Fruit fly (Drosophila melanogaster) whole organism, embryonic: Measurements from ENCODE around the gene CdGAPr.

Experiments used
- Ada2b ChIP-seq: fragments of 200-800 bp; sonication (Bioruptor generic); IDR thresholded peaks from 2 replicates; pipeline ENCODE4 v1.3.6; 2022; ENCODE audit warnings: missing biosample characterization, missing genetic modification characterization
- Aef1 ChIP-seq: fragments of 200-800 bp; sonication (Bioruptor generic); IDR thresholded peaks from 3 replicates; pipeline ENCODE4 v1.3.6; 2022; ENCODE audit warnings: missing biosample characterization, missing genetic modification characterization
- C15 ChIP-seq: fragments of 200-800 bp; sonication (Bioruptor generic); IDR thresholded peaks from 3 replicates; pipeline ENCODE4 v1.3.6; 2022; ENCODE audit warnings: missing biosample characterization, missing genetic modification characterization
- CG10274 ChIP-seq: fragments of 200-800 bp; sonication (Bioruptor generic); optimal IDR thresholded peaks from 3 replicates; lab custom pipeline; 2017; ENCODE audit warnings: missing biosample characterization, mild to moderate bottlenecking, missing genetic modification characterization
- CG11456 ChIP-seq: fragments of 200-800 bp; sonication (Bioruptor generic); IDR thresholded peaks from 3 replicates; pipeline ENCODE4 v1.3.6; 2022; ENCODE audit warnings: missing biosample characterization, missing genetic modification characterization
- CG12769 ChIP-seq: fragments of 200-800 bp; sonication (Bioruptor generic); optimal IDR thresholded peaks from 2 replicates; lab custom pipeline; 2019; ENCODE audit warnings: missing biosample characterization, mild to moderate bottlenecking, missing genetic modification characterization, moderate library complexity
- CG13424 ChIP-seq: fragments of 200-800 bp; sonication (Bioruptor generic); optimal IDR thresholded peaks from 2 replicates; lab custom pipeline; 2019; ENCODE audit warnings: missing biosample characterization, mild to moderate bottlenecking, missing genetic modification characterization, moderate library complexity
- CG14860 ChIP-seq: fragments of 200-800 bp; sonication (Bioruptor generic); IDR thresholded peaks from 3 replicates; pipeline ENCODE4 v1.3.6; 2022; ENCODE audit warnings: missing biosample characterization, missing genetic modification characterization; ENCODE audit not compliant: partially characterized antibody
- CG15073 ChIP-seq: fragments of 200-800 bp; sonication (Bioruptor generic); optimal IDR thresholded peaks from 2 replicates; lab custom pipeline; 2016; ENCODE audit warnings: missing biosample characterization, missing genetic modification characterization
- CG1832 ChIP-seq: fragments of 200-800 bp; sonication (Bioruptor generic); optimal IDR thresholded peaks from 2 replicates; lab custom pipeline; 2017; ENCODE audit warnings: missing biosample characterization, mild to moderate bottlenecking, missing genetic modification characterization, inconsistent platforms
- CG2129 ChIP-seq: fragments of 200-800 bp; sonication (Bioruptor generic); IDR thresholded peaks from 2 replicates; pipeline ENCODE4 v1.3.6; 2022; ENCODE audit warnings: missing biosample characterization, missing genetic modification characterization; ENCODE audit not compliant: partially characterized antibody
- CG2889 ChIP-seq: fragments of 200-800 bp; sonication (Bioruptor generic); IDR thresholded peaks from 3 replicates; pipeline ENCODE4 v1.3.6; 2022; ENCODE audit warnings: missing biosample characterization, missing genetic modification characterization
- CG30403 ChIP-seq: fragments of 200-800 bp; sonication (Bioruptor generic); optimal IDR thresholded peaks from 3 replicates; lab custom pipeline; 2016; ENCODE audit warnings: missing biosample characterization, missing genetic modification characterization
- CG31388 ChIP-seq: fragments of 200-800 bp; sonication (Bioruptor generic); optimal IDR thresholded peaks from 2 replicates; lab custom pipeline; 2016; ENCODE audit warnings: missing biosample characterization, missing genetic modification characterization
- CG3281 ChIP-seq: fragments of 200-800 bp; sonication (Bioruptor generic); optimal IDR thresholded peaks from 3 replicates; lab custom pipeline; 2017; ENCODE audit warnings: missing biosample characterization, mild to moderate bottlenecking, missing genetic modification characterization
- CG4360 ChIP-seq: fragments of 200-800 bp; sonication (Bioruptor generic); IDR thresholded peaks from 2 replicates; pipeline ENCODE4 v1.3.6; 2022; ENCODE audit warnings: missing biosample characterization, missing genetic modification characterization
- CG4707 ChIP-seq: fragments of 200-800 bp; sonication (Bioruptor generic); optimal IDR thresholded peaks from 2 replicates; lab custom pipeline; 2018; ENCODE audit warnings: missing biosample characterization, mild to moderate bottlenecking, missing genetic modification characterization, moderate library complexity
- CG6765 ChIP-seq: fragments of 200-800 bp; sonication (Bioruptor generic); optimal IDR thresholded peaks from 3 replicates; lab custom pipeline; 2017; ENCODE audit warnings: missing biosample characterization, mild to moderate bottlenecking, missing genetic modification characterization
- CG7372 ChIP-seq: fragments of 200-800 bp; sonication (Bioruptor generic); IDR thresholded peaks from 2 replicates; pipeline ENCODE4 v1.3.6; 2022; ENCODE audit warnings: missing biosample characterization, missing genetic modification characterization
- CG8765 ChIP-seq: fragments of 200-800 bp; sonication (Bioruptor generic); IDR thresholded peaks from 2 replicates; pipeline ENCODE4 v1.3.6; 2022; ENCODE audit warnings: missing biosample characterization, missing genetic modification characterization
- CG9932 ChIP-seq: fragments of 200-800 bp; sonication (Bioruptor generic); IDR thresholded peaks from 2 replicates; pipeline ENCODE4 v1.3.6; 2022; ENCODE audit warnings: missing biosample characterization, missing genetic modification characterization
- Dfd ChIP-seq, 2 experiments: fragments of >200 bp; optimal IDR thresholded peaks; 2 replicates each; lab custom pipeline; 2017; ENCODE audit warnings: missing biosample characterization in 2 of 2, missing genetic modification characterization in 2 of 2
- MBD-R2 ChIP-seq: fragments of 200-800 bp; sonication (Bioruptor generic); IDR thresholded peaks from 2 replicates; pipeline ENCODE4 v1.3.6; 2022; ENCODE audit warnings: missing biosample characterization, missing genetic modification characterization
- Med ChIP-seq: fragments of 200-800 bp; sonication (Bioruptor generic); peaks from one replicate; lab custom pipeline; 2016; ENCODE audit warnings: missing biosample characterization, missing genetic modification characterization, mild to moderate bottlenecking, inconsistent platforms, moderate library complexity
- Neu2 ChIP-seq: fragments of 200-800 bp; sonication (Bioruptor generic); optimal IDR thresholded peaks from 3 replicates; lab custom pipeline; 2016; ENCODE audit warnings: missing biosample characterization, missing genetic modification characterization, borderline replicate concordance
- Opbp ChIP-seq: fragments of 200-800 bp; sonication (Bioruptor generic); IDR thresholded peaks from 3 replicates; pipeline ENCODE4 v1.3.6; 2022; ENCODE audit warnings: missing biosample characterization, missing genetic modification characterization; ENCODE audit not compliant: partially characterized antibody
- Rfx ChIP-seq: fragments of 200-800 bp; sonication (Bioruptor generic); IDR thresholded peaks from 2 replicates; pipeline ENCODE4 v1.3.6; 2022; ENCODE audit warnings: missing biosample characterization, missing genetic modification characterization
- Sry-δ ChIP-seq: fragments of 200-800 bp; sonication (Bioruptor generic); optimal IDR thresholded peaks from 2 replicates; lab custom pipeline; 2016; ENCODE audit warnings: missing biosample characterization, missing genetic modification characterization
- abd-A ChIP-seq: fragments of 200-800 bp; sonication (Bioruptor generic); optimal IDR thresholded peaks from 3 replicates; lab custom pipeline; 2019; ENCODE audit warnings: missing biosample characterization, mild to moderate bottlenecking, missing genetic modification characterization, moderate library complexity
- ap ChIP-seq: fragments of 200-800 bp; sonication (Bioruptor generic); IDR thresholded peaks from 2 replicates; pipeline ENCODE4 v1.3.6; 2022; ENCODE audit warnings: missing biosample characterization, missing genetic modification characterization
- bowl ChIP-seq: fragments of 200-800 bp; sonication (Bioruptor generic); IDR thresholded peaks from 2 replicates; pipeline ENCODE4 v1.3.6; 2022; ENCODE audit warnings: missing biosample characterization, missing genetic modification characterization
- chm ChIP-seq: fragments of 200-800 bp; sonication (Bioruptor generic); IDR thresholded peaks from 2 replicates; pipeline ENCODE4 v1.3.6; 2022; ENCODE audit warnings: missing biosample characterization, missing genetic modification characterization
- ci ChIP-seq: fragments of 200-800 bp; sonication (Bioruptor generic); IDR thresholded peaks from 3 replicates; pipeline ENCODE4 v1.3.6; 2022; ENCODE audit warnings: missing biosample characterization, missing genetic modification characterization
- crol ChIP-seq: fragments of 200-800 bp; sonication (Bioruptor generic); IDR thresholded peaks from 2 replicates; pipeline ENCODE4 v1.3.6; 2022; ENCODE audit warnings: missing biosample characterization, missing genetic modification characterization
- crp ChIP-seq, 2 experiments: fragments of 200-800 bp; sonication (Bioruptor generic); optimal IDR thresholded peaks; 2 replicates in 1 of 2; 3 replicates in 1 of 2; lab custom pipeline; 2017; ENCODE audit warnings: missing biosample characterization in 2 of 2, missing genetic modification characterization in 2 of 2, mild to moderate bottlenecking in 1 of 2, moderate library complexity in 1 of 2
- disco-r ChIP-seq: fragments of 200-800 bp; sonication (Bioruptor generic); optimal IDR thresholded peaks from 2 replicates; lab custom pipeline; 2016; ENCODE audit warnings: missing biosample characterization, missing genetic modification characterization
- fd64A ChIP-seq: fragments of 200-800 bp; sonication (Bioruptor generic); optimal IDR thresholded peaks from 3 replicates; lab custom pipeline; 2018; ENCODE audit warnings: missing biosample characterization, mild to moderate bottlenecking, missing genetic modification characterization
- fd96Cb ChIP-seq: fragments of 200-800 bp; sonication (Bioruptor generic); optimal IDR thresholded peaks from 2 replicates; lab custom pipeline; 2018; ENCODE audit warnings: missing biosample characterization, mild to moderate bottlenecking, missing genetic modification characterization, moderate library complexity
- gcm ChIP-seq: fragments of 200-800 bp; sonication (Bioruptor generic); optimal IDR thresholded peaks from 2 replicates; lab custom pipeline; 2019; ENCODE audit warnings: missing biosample characterization, mild to moderate bottlenecking, missing genetic modification characterization, moderate library complexity
- gsb-n ChIP-seq: fragments of 200-800 bp; sonication (Bioruptor generic); optimal IDR thresholded peaks from 3 replicates; lab custom pipeline; 2018; ENCODE audit warnings: missing biosample characterization, mild to moderate bottlenecking, missing genetic modification characterization
- ken ChIP-seq: fragments of 200-800 bp; sonication (Bioruptor generic); IDR thresholded peaks from 3 replicates; pipeline ENCODE4 v1.3.6; 2022; ENCODE audit warnings: missing biosample characterization, missing genetic modification characterization
- mam ChIP-seq: fragments of 200-800 bp; sonication (Bioruptor generic); optimal IDR thresholded peaks from 3 replicates; lab custom pipeline; 2016; ENCODE audit warnings: missing biosample characterization, missing genetic modification characterization
- pros ChIP-seq: fragments of 200-800 bp; sonication (Bioruptor generic); optimal IDR thresholded peaks from 3 replicates; lab custom pipeline; 2019; ENCODE audit warnings: missing biosample characterization, mild to moderate bottlenecking, missing genetic modification characterization, moderate library complexity
- scrt ChIP-seq: fragments of 200-800 bp; sonication (Bioruptor generic); optimal IDR thresholded peaks from 2 replicates; lab custom pipeline; 2018; ENCODE audit warnings: missing biosample characterization, mild to moderate bottlenecking, missing genetic modification characterization, moderate library complexity
- sim ChIP-seq: fragments of 200-800 bp; sonication (Bioruptor generic); IDR thresholded peaks from 2 replicates; pipeline ENCODE4 v1.3.6; 2022; ENCODE audit warnings: missing biosample characterization, missing genetic modification characterization
- sug ChIP-seq: fragments of 200-800 bp; optimal IDR thresholded peaks from 2 replicates; lab custom pipeline; 2019; ENCODE audit warnings: missing biosample characterization, mild to moderate bottlenecking, missing genetic modification characterization, moderate library complexity
- trh ChIP-seq: fragments of 200-800 bp; sonication (Bioruptor generic); optimal IDR thresholded peaks from 2 replicates; lab custom pipeline; 2016; ENCODE audit warnings: missing biosample characterization, missing genetic modification characterization
- ttk ChIP-seq: fragments of 200-800 bp; sonication (Bioruptor generic); IDR thresholded peaks from 2 replicates; pipeline ENCODE4 v2.1.2; 2022; ENCODE audit warnings: missing biosample characterization, missing genetic modification characterization
- tx ChIP-seq: fragments of 200-800 bp; sonication (Bioruptor generic); optimal IDR thresholded peaks from 2 replicates; lab custom pipeline; 2016; ENCODE audit warnings: missing biosample characterization, missing genetic modification characterization
- unc-4 ChIP-seq: fragments of 200-800 bp; sonication (Bioruptor generic); IDR thresholded peaks from 2 replicates; pipeline ENCODE4 v1.3.6; 2022; ENCODE audit warnings: missing biosample characterization, missing genetic modification characterization; ENCODE audit not compliant: partially characterized antibody
- zen2 ChIP-seq: fragments of 200-800 bp; sonication (Bioruptor generic); IDR thresholded peaks from 3 replicates; pipeline ENCODE4 v1.3.6; 2022; ENCODE audit warnings: missing biosample characterization, missing genetic modification characterization; ENCODE audit not compliant: partially characterized antibody

Gene CdGAPr

DNA sequence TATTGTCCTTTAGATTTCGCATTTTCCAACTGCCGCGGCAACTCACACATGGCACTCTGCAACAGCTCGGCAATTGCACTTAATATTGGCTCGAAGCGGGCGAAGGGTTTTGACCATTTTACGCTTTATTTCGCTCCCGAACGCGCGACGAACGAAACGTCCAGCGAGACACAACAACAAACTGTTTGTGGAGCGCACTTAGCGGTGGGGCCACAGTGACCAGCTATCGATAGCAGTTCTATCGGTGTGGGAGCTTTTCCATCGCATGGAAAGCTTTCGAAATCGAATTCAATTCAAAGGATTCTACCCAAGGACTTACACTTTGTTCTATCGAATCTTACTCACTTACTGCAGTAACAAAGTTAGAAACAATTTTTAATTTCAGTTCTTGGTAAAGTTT is 35.0 kb downstream of the CdGAPr start, which contains the start of gene CG10631 (continued):
- no peak for TF ChIP-seq fd64A
- TF ChIP-seq CG3281 (GFP tag; lab: Kevin White, UChicago), result peak; percentile 11
- TF ChIP-seq MBD-R2 (GFP tag; lab: Robert Waterston, UW), result peak; percentile 70
- TF ChIP-seq ap (GFP tag; lab: Robert Waterston, UW), result no peak
- no peak for TF ChIP-seq bowl
- TF ChIP-seq Neu2 (GFP tag; lab: Kevin White, UChicago), result no peak
- no peak for TF ChIP-seq CG15073
- peak; percentile 75 for TF ChIP-seq zen2 (GFP tag; lab: Robert Waterston, UW)
- TF ChIP-seq Dfd (GFP tag; optimal IDR thresholded peaks at IDR 0.05; lab: Kevin White, UChicago), result no peak
- TF ChIP-seq CG8765 (GFP tag; lab: Robert Waterston, UW), result no peak
- TF ChIP-seq Sry-δ, result peak; percentile 89
- TF ChIP-seq CG13424 (tag; lab: Kevin White, UChicago), result no peak
- no peak for TF ChIP-seq C15
- TF ChIP-seq Opbp (GFP tag; lab: Robert Waterston, UW), result peak; percentile 79
- no peak for TF ChIP-seq CG7372
- TF ChIP-seq CG11456 (GFP tag; lab: Robert Waterston, UW), result 0 out of 3 replicates have a peak, but pooled peaks have one; percentile 11
- no peak for TF ChIP-seq CG6765 (GFP tag; lab: Kevin White, UChicago)
- no peak for TF ChIP-seq mam (GFP tag; lab: Kevin White, UChicago)
- TF ChIP-seq disco-r, result no peak
- TF ChIP-seq CG14860 (GFP tag; lab: Robert Waterston, UW), result peak; percentile 63
- peak; percentile 32; the same call in 1 of the 2 replicates for TF ChIP-seq Rfx (GFP tag; lab: Robert Waterston, UW)
- TF ChIP-seq, all 482 proteins: peak for 67

DNA sequence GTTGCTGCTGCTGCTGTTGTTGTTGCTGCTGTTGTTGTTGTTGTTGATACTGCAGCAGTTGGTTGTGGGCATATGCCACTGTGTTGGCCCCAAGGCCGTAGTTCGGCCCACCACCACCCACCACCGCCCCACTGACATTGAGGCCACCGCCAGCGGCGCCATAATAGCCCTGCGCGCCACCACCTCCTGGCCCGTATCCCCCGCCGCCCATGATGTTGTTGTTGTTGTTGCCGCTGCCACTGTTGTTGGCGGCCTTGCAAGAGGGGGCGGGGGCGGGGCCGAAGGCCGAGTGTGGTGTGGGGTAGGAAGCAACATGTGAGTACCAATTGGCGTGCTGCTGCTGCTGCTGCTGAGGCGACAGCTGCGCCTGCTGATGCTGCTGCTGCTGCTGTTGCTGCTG is 35.6 kb downstream of the CdGAPr start:
- TF ChIP-seq crol (GFP tag; lab: Robert Waterston, UW) (peak; percentile 95), CG12769 (no peak), sim (0 out of 2 replicates have a peak, but pooled peaks have one; percentile 19), CG2889 (GFP tag; lab: Robert Waterston, UW) (no peak), CG10274 (no peak), CG31388 (GFP tag; lab: Kevin White, UChicago) (no peak), sug (tag; lab: Kevin White, UChicago) (no peak), chm (GFP tag; lab: Robert Waterston, UW) (0 out of 2 replicates have a peak, but pooled peaks have one; percentile 22), Ada2b (GFP tag; lab: Robert Waterston, UW) (no peak), CG1832 (GFP tag; lab: Kevin White, UChicago) (peak; percentile 7), ttk (GFP tag; lab: Robert Waterston, UW) (0 out of 2 replicates have a peak, but pooled peaks have one; percentile 10), tx (GFP tag; lab: Kevin White, UChicago) (no peak), abd-A (peak; percentile 26), ken (0 out of 3 replicates have a peak, but pooled peaks have one; percentile 25), fd96Cb (no peak), CG9932 (no peak), pros (GFP tag; lab: Kevin White, UChicago) (no peak), gsb-n (tag; lab: Kevin White, UChicago) (no peak), CG4360 (GFP tag; lab: Robert Waterston, UW) (peak; percentile 90), CG4707 (no peak), crp (GFP tag; optimal IDR thresholded peaks at IDR 0.05; lab: Kevin White, UChicago) (no peak), trh (no peak), ci (peak; percentile 48; the same call in 2 of the 3 replicates), unc-4 (GFP tag; lab: Robert Waterston, UW) (no peak), Med (GFP tag; lab: Kevin White, UChicago) (peak; percentile 7), Dfd (GFP tag; optimal IDR thresholded peaks at IDR 0.05; lab: Kevin White, UChicago) (no peak), CG2129 (GFP tag; lab: Robert Waterston, UW) (no peak), gcm (GFP tag; lab: Kevin White, UChicago) (no peak), CG30403 (GFP tag; lab: Kevin White, UChicago) (no peak), Aef1 (GFP tag; lab: Robert Waterston, UW) (peak; percentile 68), scrt (GFP tag; lab: Kevin White, UChicago) (peak; percentile 85)
